Worm (Caenorhabditis elegans) whole organism, L2 larva: ENCODE measurements around the gene srh-281.

ENCODE experiments used
- aly-2 ChIP-seq: fragments of 150-350 bp; optimal IDR thresholded peaks from 2 replicates; lab custom pipeline; 2014; ENCODE audit warnings: missing biosample characterization, missing genetic modification characterization
- blmp-1 ChIP-seq: sonication (generic microtip); optimal IDR thresholded peaks from 2 replicates; lab custom pipeline; 2017; ENCODE audit warnings: missing genetic modification characterization, mild to moderate bottlenecking, missing compliant biosample characterization, antibody characterized with exemption, moderate library complexity; ENCODE audit not compliant: insufficient read depth
- dmd-4 ChIP-seq: sonication (generic microtip); optimal IDR thresholded peaks from 2 replicates; lab custom pipeline; 2017; ENCODE audit warnings: missing biosample characterization, missing genetic modification characterization
- mab-5 ChIP-seq: fragments of 150-350 bp; optimal IDR thresholded peaks from 2 replicates; lab custom pipeline; 2014; ENCODE audit warnings: missing biosample characterization, missing genetic modification characterization
- nhr-11 ChIP-seq: fragments of 150-350 bp; optimal IDR thresholded peaks from 2 replicates; lab custom pipeline; 2014; ENCODE audit warnings: missing biosample characterization, missing genetic modification characterization
- nhr-23 ChIP-seq: fragments of 150-350 bp; optimal IDR thresholded peaks from 2 replicates; lab custom pipeline; 2014; ENCODE audit warnings: missing biosample characterization, missing genetic modification reagents, missing genetic modification characterization
- nhr-237 ChIP-seq: fragments of 150-350 bp; optimal IDR thresholded peaks from 2 replicates; lab custom pipeline; 2014; ENCODE audit warnings: missing biosample characterization, missing genetic modification characterization
- nhr-25 ChIP-seq: fragments of 150-350 bp; sonication (generic microtip); optimal IDR thresholded peaks from 3 replicates; lab custom pipeline; 2014; ENCODE audit warnings: missing biosample characterization, missing genetic modification characterization
- peb-1 ChIP-seq: fragments of 150-350 bp; optimal IDR thresholded peaks from 2 replicates; lab custom pipeline; 2014; ENCODE audit warnings: missing biosample characterization, missing genetic modification characterization
- skn-1 ChIP-seq: sonication (generic microtip); optimal IDR thresholded peaks from 2 replicates; lab custom pipeline; 2017; ENCODE audit warnings: missing biosample characterization, missing genetic modification characterization
- snpc-4 ChIP-seq: fragments of 150-350 bp; optimal IDR thresholded peaks from 2 replicates; lab custom pipeline; 2014; ENCODE audit warnings: missing biosample characterization, missing genetic modification characterization
- unc-62 ChIP-seq: fragments of 150-350 bp; optimal IDR thresholded peaks from 2 replicates; lab custom pipeline; 2014; ENCODE audit warnings: missing biosample characterization, missing genetic modification reagents, missing genetic modification characterization

DNA sequence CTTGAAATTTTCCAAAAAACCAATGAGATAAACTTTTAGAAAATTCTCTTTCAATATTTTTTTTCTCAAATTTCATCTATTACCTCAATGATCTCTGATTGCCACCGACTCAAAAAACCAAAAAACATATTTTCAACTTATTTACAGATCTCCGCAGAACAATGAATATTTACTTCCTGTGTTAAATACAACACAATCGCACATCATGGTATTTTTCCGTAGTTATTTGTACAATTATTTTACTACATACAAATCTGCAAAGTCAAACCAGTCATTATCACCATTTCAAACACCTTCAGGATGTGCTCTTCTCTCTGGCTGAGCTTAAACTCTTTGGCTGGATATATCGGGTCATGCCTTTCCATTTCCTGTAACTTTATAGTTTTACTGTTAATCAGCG is 24.6 kb upstream of the srh-281 start, which contains the start of gene str-108:
- TF ChIP-seq aly-2 (tag; lab: Kevin White, UChicago): no peak
- no peak for TF ChIP-seq peb-1
- no peak for TF ChIP-seq nhr-11 (tag; lab: Kevin White, UChicago)
- TF ChIP-seq blmp-1 (tag; lab: Kevin White, UChicago): no peak
- TF ChIP-seq nhr-25 (tag; lab: Kevin White, UChicago): no peak
- TF ChIP-seq nhr-237 (tag; lab: Kevin White, UChicago): no peak
- TF ChIP-seq dmd-4 (tag; lab: Kevin White, UChicago): no peak
- no peak for TF ChIP-seq mab-5 (tag; lab: Kevin White, UChicago)
- no peak for TF ChIP-seq snpc-4 (tag; lab: Kevin White, UChicago)
- TF ChIP-seq skn-1 (tag; lab: Kevin White, UChicago): no peak
- TF ChIP-seq unc-62: no peak
- TF ChIP-seq nhr-23 (tag; lab: Kevin White, UChicago): no peak
